Worm (Caenorhabditis elegans) whole organism, L2 larva: Measurements from ENCODE around the gene bli-2.

Experiments used
- ZK546.5 ChIP-seq: sonication (generic microtip); optimal IDR thresholded peaks from 2 replicates; lab custom pipeline; 2017; ENCODE audit warnings: missing biosample characterization, missing genetic modification characterization
- aly-2 ChIP-seq: fragments of 150-350 bp; optimal IDR thresholded peaks from 2 replicates; lab custom pipeline; 2014; ENCODE audit warnings: missing biosample characterization, missing genetic modification characterization
- ama-1 ChIP-seq: fragments of 150-350 bp; optimal IDR thresholded peaks from 2 replicates; lab custom pipeline; 2018; ENCODE audit warnings: inconsistent platforms
- lin-13 ChIP-seq: fragments of 150-350 bp; optimal IDR thresholded peaks from 2 replicates; lab custom pipeline; 2014; ENCODE audit warnings: missing biosample characterization, missing genetic modification reagents, missing genetic modification characterization
- mdl-1 ChIP-seq, 2 experiments: fragments of 150-350 bp in 1 of 2; sonication (generic microtip) in 1 of 2; optimal IDR thresholded peaks; 2 replicates each; lab custom pipeline; 2017; ENCODE audit warnings: missing biosample characterization in 2 of 2, missing genetic modification characterization in 2 of 2
- nhr-11 ChIP-seq: fragments of 150-350 bp; optimal IDR thresholded peaks from 2 replicates; lab custom pipeline; 2014; ENCODE audit warnings: missing biosample characterization, missing genetic modification characterization
- nhr-237 ChIP-seq: fragments of 150-350 bp; optimal IDR thresholded peaks from 2 replicates; lab custom pipeline; 2014; ENCODE audit warnings: missing biosample characterization, missing genetic modification characterization
- nhr-25 ChIP-seq: fragments of 150-350 bp; sonication (generic microtip); optimal IDR thresholded peaks from 3 replicates; lab custom pipeline; 2014; ENCODE audit warnings: missing biosample characterization, missing genetic modification characterization
- ztf-1 ChIP-seq: fragments of 200-800 bp; sonication (Bioruptor generic); conservative IDR thresholded peaks from 2 replicates; pipeline ENCODE4 v1.3.6; 2022; ENCODE audit warnings: missing genetic modification characterization, missing compliant biosample characterization

ce11 chrII:5696218-5696617, 44.0 kb upstream of the bli-2 start:
- TF ChIP-seq nhr-25 (tag; lab: Kevin White, UChicago), result no peak
- no peak for TF ChIP-seq ztf-1 (GFP tag; lab: Robert Waterston, UW)
- no peak for TF ChIP-seq mdl-1 (tag; optimal IDR thresholded peaks at IDR 0.05; lab: Kevin White, UChicago)
- no peak for TF ChIP-seq ZK546.5
- TF ChIP-seq ama-1, result no peak
- no peak for TF ChIP-seq nhr-237 (tag; lab: Kevin White, UChicago)
- TF ChIP-seq lin-13 (GFP tag; lab: Kevin White, UChicago), result no peak
- no peak for TF ChIP-seq nhr-11
- TF ChIP-seq aly-2, result no peak
